Worm (Caenorhabditis elegans) whole organism, midembryonic: ENCODE measurements around the gene K09C4.5.

Source experiments
- T22C8.4 ChIP-seq: fragments of 200-800 bp; sonication (Bioruptor generic); IDR thresholded peaks from 2 replicates; pipeline ENCODE4 v1.3.6; 2022; ENCODE audit warnings: missing genetic modification characterization, missing compliant biosample characterization
- flt-1 ChIP-seq: fragments of 200-800 bp; sonication (Bioruptor generic); IDR thresholded peaks from 2 replicates; pipeline ENCODE4 v1.3.6; 2022; ENCODE audit warnings: missing genetic modification characterization, missing compliant biosample characterization
- klf-2 ChIP-seq: fragments of 200-800 bp; sonication (Bioruptor generic); conservative IDR thresholded peaks from 2 replicates; pipeline ENCODE4 v1.3.6; 2022; ENCODE audit warnings: missing genetic modification reagents, missing genetic modification characterization, missing compliant biosample characterization
- med-1 ChIP-seq: sonication (generic microtip); optimal IDR thresholded peaks from 2 replicates; lab custom pipeline; 2017; ENCODE audit warnings: missing genetic modification characterization, mild to moderate bottlenecking, missing compliant biosample characterization, antibody characterized with exemption, missing genetic modification reagents; ENCODE audit not compliant: insufficient read depth
- ref-1 ChIP-seq: fragments of 200-800 bp; sonication (Bioruptor generic); conservative IDR thresholded peaks from 2 replicates; pipeline ENCODE4 v1.3.6; 2022; ENCODE audit warnings: missing genetic modification reagents, missing genetic modification characterization, missing compliant biosample characterization
- ztf-29 ChIP-seq: fragments of 200-800 bp; sonication (Bioruptor generic); IDR thresholded peaks from 2 replicates; pipeline ENCODE4 v1.3.6; 2022; ENCODE audit warnings: missing genetic modification reagents, missing genetic modification characterization, missing compliant biosample characterization

DNA sequence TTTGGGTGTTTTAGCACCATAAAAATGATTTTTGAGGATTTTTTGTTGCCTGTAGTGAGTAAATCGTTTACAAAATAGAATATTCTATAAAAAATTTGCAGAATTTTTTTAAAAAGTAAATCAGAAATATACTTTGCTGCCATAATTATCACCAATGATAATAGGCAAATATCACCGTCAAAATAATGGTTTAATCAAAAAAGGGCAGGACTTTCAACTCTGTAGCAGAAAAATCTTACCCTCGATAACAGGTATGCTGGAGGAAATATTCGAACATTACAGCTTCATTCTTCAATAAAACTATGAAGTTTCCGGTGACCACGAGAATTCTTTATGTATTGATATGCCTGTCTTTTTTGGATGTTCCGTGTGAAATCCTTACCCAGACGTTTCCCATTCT lies 6.8 kb downstream of the K09C4.5 start, which contains the start of gene K09C4.4:
- TF ChIP-seq med-1 (GFP tag; lab: Kevin White, UChicago) (no peak), flt-1 (GFP tag; lab: Robert Waterston, UW) (no peak), klf-2 (GFP tag; lab: Robert Waterston, UW) (no peak), ztf-29 (GFP tag; lab: Robert Waterston, UW) (no peak), ref-1 (no peak), T22C8.4 (GFP tag; lab: Robert Waterston, UW) (no peak)
